Fruit fly (Drosophila melanogaster) Kc167 (cell line): ENCODE data around the gene SamDC.

Experiments used
- Myc ChIP-seq: fragments of >200 bp; optimal IDR thresholded peaks from 2 replicates; lab custom pipeline; 2017; ENCODE audit warnings: missing external identifiers
- h ChIP-seq: fragments of >200 bp; optimal IDR thresholded peaks from 3 replicates; lab custom pipeline; 2018; ENCODE audit warnings: missing external identifiers
- insv ChIP-seq: fragments of >200 bp; optimal IDR thresholded peaks from 3 replicates; lab custom pipeline; 2018; ENCODE audit warnings: missing external identifiers
- psq ChIP-seq: fragments of >200 bp; optimal IDR thresholded peaks from 2 replicates; lab custom pipeline; 2017; ENCODE audit warnings: missing external identifiers
- ttk ChIP-seq: sonication (Bioruptor generic); optimal IDR thresholded peaks from 2 replicates; lab custom pipeline; 2017; ENCODE audit warnings: missing external identifiers

dm6 chr2L:10376276-10376675 lies 37.0 kb downstream of the SamDC start:
- TF ChIP-seq h (lab: Kevin White, UChicago) (no peak), Myc (no peak), psq (lab: Kevin White, UChicago) (no peak), ttk (lab: Kevin White, UChicago) (no peak), insv (lab: Kevin White, UChicago) (no peak)
